Worm (Caenorhabditis elegans) whole organism, L3 larva: ENCODE data around the gene F58D12.3.
A peak's percentile ranks its signal among the peaks of the same experiment; 100 is the strongest.

Source experiments
- aly-2 ChIP-seq: fragments of 150-350 bp; optimal IDR thresholded peaks from 2 replicates; lab custom pipeline; 2014; ENCODE audit warnings: missing biosample characterization, missing genetic modification characterization
- ama-1 ChIP-seq: fragments of 150-350 bp; optimal IDR thresholded peaks from 2 replicates; lab custom pipeline; 2018
- ceh-16 ChIP-seq: sonication (generic microtip); optimal IDR thresholded peaks from 2 replicates; lab custom pipeline; 2017; ENCODE audit warnings: missing biosample characterization, missing genetic modification characterization
- ceh-28 ChIP-seq: fragments of 150-350 bp; optimal IDR thresholded peaks from 2 replicates; lab custom pipeline; 2014; ENCODE audit warnings: missing biosample characterization, missing genetic modification reagents, missing genetic modification characterization
- ceh-82 ChIP-seq: fragments of 150-350 bp; optimal IDR thresholded peaks from 2 replicates; lab custom pipeline; 2014; ENCODE audit warnings: missing biosample characterization, missing genetic modification characterization
- ceh-9 ChIP-seq: sonication (generic microtip); optimal IDR thresholded peaks from 2 replicates; lab custom pipeline; 2018; ENCODE audit warnings: missing biosample characterization, missing genetic modification characterization
- egl-27 ChIP-seq: sonication (generic microtip); optimal IDR thresholded peaks from 4 replicates; lab custom pipeline; 2017; ENCODE audit warnings: missing biosample characterization, missing genetic modification reagents, missing genetic modification characterization
- egl-5 ChIP-seq: fragments of 150-350 bp; optimal IDR thresholded peaks from 2 replicates; lab custom pipeline; 2017; ENCODE audit warnings: missing biosample characterization, missing genetic modification reagents, missing genetic modification characterization, inconsistent platforms
- elt-1 ChIP-seq: fragments of 150-350 bp; optimal IDR thresholded peaks from 2 replicates; lab custom pipeline; 2014; ENCODE audit warnings: missing biosample characterization, missing genetic modification characterization
- elt-2 ChIP-seq: sonication (generic microtip); optimal IDR thresholded peaks from 2 replicates; lab custom pipeline; 2016; ENCODE audit warnings: missing genetic modification reagents, mild to moderate bottlenecking, missing genetic modification characterization, missing compliant biosample characterization
- elt-3 ChIP-seq, 3 experiments: fragments of 150-350 bp in 1 of 3; sonication (generic microtip) in 2 of 3; optimal IDR thresholded peaks; 2 replicates in 2 of 3; 4 replicates in 1 of 3; lab custom pipeline; 2014 to 2017; ENCODE audit warnings: missing biosample characterization in 3 of 3, missing genetic modification characterization in 3 of 3
- eor-1 ChIP-seq, 2 experiments: fragments of 150-350 bp; optimal IDR thresholded peaks; 2 replicates each; lab custom pipeline; 2014 to 2018; ENCODE audit warnings: missing biosample characterization in 2 of 2, missing genetic modification characterization in 2 of 2
- fkh-2 ChIP-seq: fragments of 150-350 bp; optimal IDR thresholded peaks from 2 replicates; lab custom pipeline; 2014; ENCODE audit warnings: missing biosample characterization, missing genetic modification reagents, missing genetic modification characterization
- hmg-11 ChIP-seq: sonication (generic microtip); optimal IDR thresholded peaks from 2 replicates; lab custom pipeline; 2016; ENCODE audit warnings: missing genetic modification characterization, missing compliant biosample characterization
- jun-1 ChIP-seq: fragments of 150-350 bp; optimal IDR thresholded peaks from 2 replicates; lab custom pipeline; 2014; ENCODE audit warnings: missing biosample characterization, missing genetic modification reagents, missing genetic modification characterization
- lin-15B ChIP-seq: fragments of 150-350 bp; optimal IDR thresholded peaks from 2 replicates; lab custom pipeline; 2014; ENCODE audit warnings: missing biosample characterization, missing genetic modification characterization
- lsy-12 ChIP-seq: sonication (generic microtip); optimal IDR thresholded peaks from 2 replicates; lab custom pipeline; 2016; ENCODE audit warnings: mild to moderate bottlenecking, missing genetic modification characterization, missing compliant biosample characterization
- mdl-1 ChIP-seq: fragments of 150-350 bp; optimal IDR thresholded peaks from 2 replicates; lab custom pipeline; 2014; ENCODE audit warnings: missing biosample characterization, missing genetic modification characterization
- mml-1 ChIP-seq: fragments of 150-350 bp; sonication (generic microtip); optimal IDR thresholded peaks from 3 replicates; lab custom pipeline; 2014; ENCODE audit warnings: missing biosample characterization, missing genetic modification characterization
- nfya-1 ChIP-seq: sonication (generic microtip); optimal IDR thresholded peaks from 2 replicates; lab custom pipeline; 2017; ENCODE audit warnings: missing genetic modification characterization, mild to moderate bottlenecking, missing compliant biosample characterization, antibody characterized with exemption, moderate library complexity; ENCODE audit not compliant: insufficient read depth
- nhr-11 ChIP-seq: fragments of 150-350 bp; optimal IDR thresholded peaks from 2 replicates; lab custom pipeline; 2014; ENCODE audit warnings: missing biosample characterization, missing genetic modification characterization
- nhr-12 ChIP-seq: fragments of 150-350 bp; optimal IDR thresholded peaks from 2 replicates; lab custom pipeline; 2014; ENCODE audit warnings: missing biosample characterization, missing genetic modification characterization
- nhr-23 ChIP-seq: fragments of 150-350 bp; optimal IDR thresholded peaks from 2 replicates; lab custom pipeline; 2014; ENCODE audit warnings: missing biosample characterization, missing genetic modification reagents, missing genetic modification characterization
- nhr-237 ChIP-seq: fragments of 150-350 bp; optimal IDR thresholded peaks from 2 replicates; lab custom pipeline; 2014; ENCODE audit warnings: missing biosample characterization, missing genetic modification characterization
- nhr-25 ChIP-seq: sonication (generic microtip); optimal IDR thresholded peaks from 2 replicates; lab custom pipeline; 2017; ENCODE audit warnings: missing biosample characterization, missing genetic modification characterization
- nhr-28 ChIP-seq: fragments of 150-350 bp; optimal IDR thresholded peaks from 2 replicates; lab custom pipeline; 2014; ENCODE audit warnings: missing biosample characterization, missing genetic modification characterization
- nhr-43 ChIP-seq: sonication (generic microtip); optimal IDR thresholded peaks from 2 replicates; lab custom pipeline; 2016; ENCODE audit warnings: mild to moderate bottlenecking, missing genetic modification characterization, missing compliant biosample characterization; ENCODE audit not compliant: poor library complexity, severe bottlenecking
- nhr-76 ChIP-seq: fragments of 150-350 bp; sonication (generic microtip); optimal IDR thresholded peaks from 5 replicates; lab custom pipeline; 2014; ENCODE audit warnings: missing biosample characterization, missing genetic modification characterization
- nhr-77 ChIP-seq: fragments of 150-350 bp; optimal IDR thresholded peaks from 2 replicates; lab custom pipeline; 2014; ENCODE audit warnings: missing biosample characterization, missing genetic modification characterization
- pqm-1 ChIP-seq: fragments of 150-350 bp; optimal IDR thresholded peaks from 2 replicates; lab custom pipeline; 2017; ENCODE audit warnings: missing biosample characterization, missing genetic modification characterization, inconsistent platforms
- sea-2 ChIP-seq: fragments of 150-350 bp; sonication (generic microtip); optimal IDR thresholded peaks from 4 replicates; lab custom pipeline; 2014; ENCODE audit warnings: missing biosample characterization, missing genetic modification reagents, missing genetic modification characterization
- skn-1 ChIP-seq: fragments of 150-350 bp; optimal IDR thresholded peaks from 2 replicates; lab custom pipeline; 2014; ENCODE audit warnings: missing biosample characterization, missing genetic modification characterization
- snpc-4 ChIP-seq: fragments of 150-350 bp; optimal IDR thresholded peaks from 2 replicates; lab custom pipeline; 2014; ENCODE audit warnings: missing biosample characterization, missing genetic modification characterization
- tbx-2 ChIP-seq: sonication (generic microtip); optimal IDR thresholded peaks from 2 replicates; lab custom pipeline; 2016; ENCODE audit warnings: mild to moderate bottlenecking, missing genetic modification characterization, missing compliant biosample characterization
- unc-39 ChIP-seq: sonication (generic microtip); optimal IDR thresholded peaks from 4 replicates; lab custom pipeline; 2017; ENCODE audit warnings: missing biosample characterization, missing genetic modification characterization
- unc-62 ChIP-seq: fragments of 150-350 bp; sonication (generic microtip); optimal IDR thresholded peaks from 4 replicates; lab custom pipeline; 2014; ENCODE audit warnings: missing biosample characterization, missing genetic modification reagents, missing genetic modification characterization
- zag-1 ChIP-seq: fragments of 150-350 bp; optimal IDR thresholded peaks from 2 replicates; lab custom pipeline; 2014; ENCODE audit warnings: missing biosample characterization, missing genetic modification characterization
- ztf-4 ChIP-seq: fragments of 150-350 bp; optimal IDR thresholded peaks from 2 replicates; lab custom pipeline; 2014; ENCODE audit warnings: missing biosample characterization, missing genetic modification characterization

Gene F58D12.3

DNA sequence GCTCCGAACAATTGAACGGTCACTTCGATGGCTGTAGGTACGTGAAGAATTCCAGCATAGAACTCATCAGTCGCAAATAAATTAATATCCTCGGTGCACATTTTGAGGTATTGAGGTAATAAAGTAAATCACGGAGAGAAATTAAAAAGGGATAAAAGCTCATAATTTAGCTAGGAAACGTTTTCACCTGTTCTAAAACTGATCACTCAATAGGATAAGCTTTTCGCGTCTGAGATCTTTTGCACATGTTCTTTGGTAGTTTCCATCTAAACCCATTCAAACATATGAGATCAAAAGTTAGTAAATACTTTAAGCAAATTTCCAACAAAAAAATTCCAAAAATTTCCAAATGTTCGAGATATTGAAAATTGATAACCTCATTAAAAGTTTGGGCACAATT is 40.2 kb upstream of the F58D12.3 start, which contains the start of gene srh-308:
Gene srh-308 (minus strand): TSS at position 101 of the 400 bp plus-strand sequence.
- no peak for TF ChIP-seq elt-3 (tag; optimal IDR thresholded peaks at IDR 0.05; lab: Kevin White, UChicago)
- no peak for TF ChIP-seq lin-15B (tag; lab: Kevin White, UChicago)
- no peak for TF ChIP-seq ama-1 (lab: Kevin White, UChicago)
- no peak for TF ChIP-seq nhr-237 (tag; lab: Kevin White, UChicago)
- no peak for TF ChIP-seq nhr-43 (tag; lab: Kevin White, UChicago)
- TF ChIP-seq ceh-28 (tag; lab: Kevin White, UChicago), result no peak
- no peak for TF ChIP-seq snpc-4 (tag; lab: Kevin White, UChicago)
- TF ChIP-seq ceh-16, result no peak
- no peak for TF ChIP-seq nfya-1 (tag; lab: Kevin White, UChicago)
- TF ChIP-seq nhr-12, result no peak
- no peak for TF ChIP-seq nhr-28 (tag; lab: Kevin White, UChicago)
- no peak for TF ChIP-seq nhr-76 (tag; lab: Kevin White, UChicago)
- no peak for TF ChIP-seq nhr-25 (tag; lab: Kevin White, UChicago)
- TF ChIP-seq nhr-23 (tag; lab: Kevin White, UChicago), result no peak
- no peak for TF ChIP-seq elt-1 (tag; lab: Kevin White, UChicago)
- TF ChIP-seq, all 47 proteins: peak for 0

DNA sequence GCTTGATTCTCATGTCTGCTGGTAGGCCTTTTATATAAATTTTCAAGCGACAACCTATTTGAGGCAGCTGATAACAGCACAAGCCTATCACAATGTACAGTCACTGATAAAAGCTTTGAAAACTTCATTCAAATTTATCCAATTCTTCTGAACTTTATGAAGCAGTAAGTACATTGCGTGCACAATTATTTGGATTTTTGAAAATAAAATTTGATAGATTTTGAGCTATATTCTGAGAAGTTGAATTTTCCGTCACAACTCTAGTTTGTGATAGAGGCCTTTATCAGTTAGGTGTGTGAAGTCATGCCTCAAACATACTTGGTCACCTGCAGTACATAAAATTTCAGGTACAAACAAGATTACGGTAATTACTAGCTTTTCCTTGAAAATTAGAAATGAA is 39.0 kb upstream of the F58D12.3 start, which contains the start of the genes mtl-2 and T08G5.1:
Gene mtl-2 (minus strand): TSS at position 34 of the 400 bp plus-strand sequence.
Gene T08G5.1 (plus strand): TSS at position 127 of the 400 bp plus-strand sequence.
- TF ChIP-seq skn-1 (tag; lab: Kevin White, UChicago) (no peak), pqm-1 (tag; lab: Kevin White, UChicago) (peak; percentile 28), elt-2 (tag; lab: Kevin White, UChicago) (peak; percentile 75)

ce11 chrV:14023074-14023473 is 34.6 kb upstream of the F58D12.3 start, which contains the start of gene T08G5.15:
Gene T08G5.15 (minus strand): TSS chrV:14023174.
- no peak for TF ChIP-seq snpc-4 (tag; lab: Kevin White, UChicago)
- no peak for TF ChIP-seq unc-62 (GFP tag; lab: Kevin White, UChicago)
- TF ChIP-seq skn-1 (tag; lab: Kevin White, UChicago), result no peak

ce11 chrV:14026194-14026593 is 31.4 kb upstream of the F58D12.3 start, which contains the start of gene T08G5.2:
Gene T08G5.2 (minus strand): TSS chrV:14026294.
- TF ChIP-seq skn-1 (tag; lab: Kevin White, UChicago), result no peak
- no peak for TF ChIP-seq pqm-1 (tag; lab: Kevin White, UChicago)
- no peak for TF ChIP-seq nfya-1 (tag; lab: Kevin White, UChicago)
- TF ChIP-seq nhr-25 (tag; lab: Kevin White, UChicago), result no peak
- no peak for TF ChIP-seq egl-27
- no peak for TF ChIP-seq mml-1
- TF ChIP-seq nhr-28 (tag; lab: Kevin White, UChicago), result no peak
- no peak for TF ChIP-seq ceh-9 (tag; lab: Kevin White, UChicago)
- TF ChIP-seq tbx-2 (tag; lab: Kevin White, UChicago), result no peak
- TF ChIP-seq nhr-77 (tag; lab: Kevin White, UChicago), result no peak
- TF ChIP-seq aly-2 (tag; lab: Kevin White, UChicago), result no peak
- no peak for TF ChIP-seq jun-1 (tag; lab: Kevin White, UChicago)
- TF ChIP-seq ceh-82, result no peak
- TF ChIP-seq mdl-1, result no peak
- TF ChIP-seq nhr-11 (tag; lab: Kevin White, UChicago), result no peak

DNA sequence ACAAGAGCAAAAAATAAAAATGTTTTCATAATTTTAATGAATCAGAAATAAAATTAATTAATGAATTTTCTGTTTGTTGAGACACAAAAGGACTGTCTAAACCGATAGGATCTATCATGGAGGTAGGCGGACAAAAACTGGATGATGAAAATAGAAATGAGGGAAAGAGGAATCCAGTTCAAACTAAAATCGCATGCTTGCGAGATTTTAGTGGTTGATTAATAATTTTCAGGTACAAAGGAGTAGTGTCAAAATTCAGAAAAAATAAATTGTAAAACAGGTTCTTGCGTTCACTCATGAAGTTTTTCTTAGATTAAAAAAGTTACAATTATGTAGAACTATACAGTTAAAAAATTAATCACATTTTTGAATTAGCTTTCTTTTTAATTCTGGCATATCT is 30.3 kb upstream of the F58D12.3 start, which contains the start of gene T08G5.3:
Gene T08G5.3 (minus strand): TSS at position 101 of the 400 bp plus-strand sequence.
- no peak for TF ChIP-seq mdl-1
- no peak for TF ChIP-seq nhr-237 (tag; lab: Kevin White, UChicago)
- TF ChIP-seq fkh-2 (tag; lab: Kevin White, UChicago), result no peak
- TF ChIP-seq lsy-12 (tag; lab: Kevin White, UChicago), result no peak

DNA sequence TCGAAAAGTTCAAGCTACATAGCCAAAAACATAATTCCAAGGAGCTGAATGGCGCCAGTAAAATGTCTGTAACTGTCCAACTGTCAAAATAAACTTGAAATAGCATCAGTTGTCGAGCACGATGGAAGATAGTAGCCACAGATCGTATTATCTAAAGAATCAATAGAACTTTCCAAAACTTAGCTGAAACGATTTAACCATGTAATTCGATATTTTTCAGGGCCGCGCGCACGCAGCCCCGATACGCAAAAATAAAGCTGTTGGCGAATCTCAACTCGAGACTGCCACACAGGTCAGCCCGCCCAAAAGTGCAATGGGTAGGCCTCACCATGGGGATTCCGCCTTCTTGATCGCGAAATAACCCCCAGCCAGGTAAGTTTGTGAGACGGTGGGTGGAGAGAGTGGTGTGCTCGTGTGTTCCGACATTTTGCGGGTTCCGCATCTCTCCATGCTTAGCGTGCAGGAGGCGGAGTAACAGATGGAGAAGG is 29.3 kb upstream of the F58D12.3 start:
- TF ChIP-seq egl-27, result no peak
- no peak for TF ChIP-seq nhr-237 (tag; lab: Kevin White, UChicago)
- peak; percentile 94 for TF ChIP-seq ama-1 (lab: Kevin White, UChicago)
- TF ChIP-seq skn-1 (tag; lab: Kevin White, UChicago), result no peak
- no peak for TF ChIP-seq zag-1 (tag; lab: Kevin White, UChicago)
- TF ChIP-seq nfya-1 (tag; lab: Kevin White, UChicago), result peak; percentile 28
- no peak for TF ChIP-seq unc-39 (tag; lab: Kevin White, UChicago)
- TF ChIP-seq ztf-4 (tag; lab: Kevin White, UChicago), result no peak
- peak; percentile 23 for TF ChIP-seq nhr-77 (tag; lab: Kevin White, UChicago)
- TF ChIP-seq egl-5 (tag; lab: Kevin White, UChicago), result no peak
- TF ChIP-seq ceh-16, result no peak
- no peak for TF ChIP-seq aly-2 (tag; lab: Kevin White, UChicago)
- TF ChIP-seq ceh-28 (tag; lab: Kevin White, UChicago), result peak; percentile 37
- no peak for TF ChIP-seq hmg-11 (tag; lab: Kevin White, UChicago)
- TF ChIP-seq snpc-4 (tag; lab: Kevin White, UChicago), result peak; percentile 94
- TF ChIP-seq eor-1 (tag; optimal IDR thresholded peaks at IDR 0.05; lab: Kevin White, UChicago), result no peak
- no peak for TF ChIP-seq fkh-2 (tag; lab: Kevin White, UChicago)
- no peak for TF ChIP-seq nhr-76 (tag; lab: Kevin White, UChicago)
- TF ChIP-seq elt-2 (tag; lab: Kevin White, UChicago), result peak; percentile 61
- peak; percentile 40 for TF ChIP-seq tbx-2 (tag; lab: Kevin White, UChicago)
- no peak for TF ChIP-seq sea-2 (GFP tag; lab: Kevin White, UChicago)
- TF ChIP-seq unc-62 (GFP tag; lab: Kevin White, UChicago), result no peak
- TF ChIP-seq nhr-12, result no peak
- TF ChIP-seq lsy-12 (tag; lab: Kevin White, UChicago), result peak; percentile 71
- TF ChIP-seq nhr-25 (tag; lab: Kevin White, UChicago), result no peak
- TF ChIP-seq nhr-43 (tag; lab: Kevin White, UChicago), result peak; percentile 78
